Worm (Caenorhabditis elegans) whole organism, L4 larva: ENCODE results near the gene npr-5.

Experiments
- D1046.2 ChIP-seq: fragments of 200-800 bp; sonication (Bioruptor generic); IDR thresholded peaks from 2 replicates; pipeline ENCODE4 v1.3.6; 2022; ENCODE audit warnings: missing genetic modification characterization, missing compliant biosample characterization
- F10B5.3 ChIP-seq: sonication (generic microtip); optimal IDR thresholded peaks from 2 replicates; lab custom pipeline; 2016; ENCODE audit warnings: mild to moderate bottlenecking, missing genetic modification characterization, missing compliant biosample characterization
- F26F4.8 ChIP-seq: fragments of 200-800 bp; sonication (Bioruptor generic); conservative IDR thresholded peaks from 2 replicates; pipeline ENCODE4 v1.3.6; 2022; ENCODE audit warnings: missing genetic modification characterization, missing compliant biosample characterization
- F37D6.2 ChIP-seq: sonication (generic microtip); optimal IDR thresholded peaks from 2 replicates; lab custom pipeline; 2016; ENCODE audit warnings: mild to moderate bottlenecking, missing genetic modification characterization, missing compliant biosample characterization
- F44E2.7 ChIP-seq: fragments of 200-800 bp; sonication (Bioruptor generic); IDR thresholded peaks from 2 replicates; pipeline ENCODE4 v2.1.2; 2022; ENCODE audit warnings: missing genetic modification characterization, missing compliant biosample characterization
- R02D3.7 ChIP-seq: fragments of 150-350 bp; sonication (generic microtip); optimal IDR thresholded peaks from 3 replicates; lab custom pipeline; 2014; ENCODE audit warnings: missing biosample characterization, missing genetic modification characterization
- T26A8.4 ChIP-seq: fragments of 200-800 bp; sonication (Bioruptor generic); IDR thresholded peaks from 2 replicates; pipeline ENCODE4 v1.3.6; 2022; ENCODE audit warnings: missing genetic modification characterization, missing compliant biosample characterization
- aha-1 ChIP-seq: fragments of 150-350 bp; peaks from one replicate; lab custom pipeline; 2014; ENCODE audit warnings: missing biosample characterization, missing genetic modification characterization
- attf-4 ChIP-seq: sonication (generic microtip); optimal IDR thresholded peaks from 3 replicates; lab custom pipeline; 2017; ENCODE audit warnings: missing biosample characterization, missing genetic modification characterization
- ceh-28 ChIP-seq: fragments of 150-350 bp; optimal IDR thresholded peaks from 2 replicates; lab custom pipeline; 2014; ENCODE audit warnings: missing biosample characterization, missing genetic modification reagents, missing genetic modification characterization
- cey-2 ChIP-seq: sonication (generic microtip); optimal IDR thresholded peaks from 3 replicates; lab custom pipeline; 2017; ENCODE audit warnings: missing genetic modification characterization, mild to moderate bottlenecking, missing compliant biosample characterization, antibody characterized with exemption, borderline replicate concordance; ENCODE audit not compliant: insufficient read depth
- dmd-6 ChIP-seq: fragments of 200-800 bp; sonication (Bioruptor generic); IDR thresholded peaks from 2 replicates; pipeline ENCODE4 v1.3.6; 2022; ENCODE audit warnings: missing genetic modification reagents, missing genetic modification characterization, missing compliant biosample characterization
- dmd-8 ChIP-seq: fragments of 200-800 bp; sonication (Bioruptor generic); IDR thresholded peaks from 2 replicates; pipeline ENCODE4 v1.3.6; 2022; ENCODE audit warnings: missing genetic modification characterization, missing compliant biosample characterization
- dmd-9 ChIP-seq: fragments of 200-800 bp; sonication (Bioruptor generic); IDR thresholded peaks from 2 replicates; pipeline ENCODE4 v1.3.6; 2022; ENCODE audit warnings: missing genetic modification reagents, missing genetic modification characterization, missing compliant biosample characterization
- dpl-1 ChIP-seq: fragments of 150-350 bp; optimal IDR thresholded peaks from 2 replicates; lab custom pipeline; 2014; ENCODE audit warnings: missing biosample characterization, missing genetic modification reagents, missing genetic modification characterization
- fkh-10 ChIP-seq: fragments of 150-350 bp; optimal IDR thresholded peaks from 2 replicates; lab custom pipeline; 2014; ENCODE audit warnings: missing biosample characterization, missing genetic modification reagents, missing genetic modification characterization
- fos-1 ChIP-seq: fragments of 150-350 bp; optimal IDR thresholded peaks from 2 replicates; lab custom pipeline; 2014; ENCODE audit warnings: missing biosample characterization, missing genetic modification characterization
- hlh-11 ChIP-seq: fragments of 200-800 bp; sonication (Bioruptor generic); optimal IDR thresholded peaks from 2 replicates; lab custom pipeline; 2018; ENCODE audit warnings: mild to moderate bottlenecking, missing genetic modification characterization, missing compliant biosample characterization
- jun-1 ChIP-seq: fragments of 150-350 bp; optimal IDR thresholded peaks from 2 replicates; lab custom pipeline; 2014; ENCODE audit warnings: missing biosample characterization, missing genetic modification reagents, missing genetic modification characterization
- lin-15B ChIP-seq: fragments of 150-350 bp; sonication (generic microtip); optimal IDR thresholded peaks from 3 replicates; lab custom pipeline; 2014; ENCODE audit warnings: missing biosample characterization, missing genetic modification characterization
- lin-39 ChIP-seq: fragments of 150-350 bp; optimal IDR thresholded peaks from 2 replicates; lab custom pipeline; 2014; ENCODE audit warnings: missing biosample characterization, missing genetic modification reagents, missing genetic modification characterization
- lir-3 ChIP-seq: sonication (generic microtip); optimal IDR thresholded peaks from 2 replicates; lab custom pipeline; 2016; ENCODE audit warnings: mild to moderate bottlenecking, missing genetic modification characterization, missing compliant biosample characterization
- lsy-2 ChIP-seq, 2 experiments: fragments of 150-350 bp in 1 of 2; sonication (generic microtip) in 1 of 2; optimal IDR thresholded peaks; 2 replicates each; lab custom pipeline; 2014 to 2017; ENCODE audit warnings: missing biosample characterization in 2 of 2, missing genetic modification characterization in 2 of 2
- madf-5 ChIP-seq, 2 experiments: fragments of 200-800 bp; sonication (Bioruptor generic); IDR thresholded peaks; 2 replicates each; pipeline ENCODE4 v1.3.6; 2022; ENCODE audit warnings: missing compliant biosample characterization in 2 of 2, missing genetic modification characterization in 2 of 2
- mes-2 ChIP-seq: sonication (generic microtip); optimal IDR thresholded peaks from 2 replicates; lab custom pipeline; 2016; ENCODE audit warnings: missing genotype, mild to moderate bottlenecking, missing genetic modification characterization, missing compliant biosample characterization; ENCODE audit not compliant: poor library complexity, severe bottlenecking
- mxl-3 ChIP-seq: fragments of 200-800 bp; sonication (Bioruptor generic); optimal IDR thresholded peaks from 2 replicates; lab custom pipeline; 2018; ENCODE audit warnings: mild to moderate bottlenecking, missing genetic modification characterization, missing compliant biosample characterization
- nhr-10 ChIP-seq: fragments of 150-350 bp; optimal IDR thresholded peaks from 2 replicates; lab custom pipeline; 2014; ENCODE audit warnings: missing biosample characterization, missing genetic modification characterization
- nhr-102 ChIP-seq: sonication (generic microtip); optimal IDR thresholded peaks from 2 replicates; lab custom pipeline; 2016; ENCODE audit warnings: mild to moderate bottlenecking, missing genetic modification characterization, moderate library complexity, missing compliant biosample characterization
- nhr-11 ChIP-seq: fragments of 150-350 bp; optimal IDR thresholded peaks from 2 replicates; lab custom pipeline; 2014; ENCODE audit warnings: missing biosample characterization, missing genetic modification characterization
- nhr-237 ChIP-seq: sonication (generic microtip); optimal IDR thresholded peaks from 2 replicates; lab custom pipeline; 2017; ENCODE audit warnings: missing biosample characterization, missing genetic modification characterization
- nhr-28 ChIP-seq: fragments of 150-350 bp; optimal IDR thresholded peaks from 2 replicates; lab custom pipeline; 2014; ENCODE audit warnings: missing biosample characterization, missing genetic modification characterization
- nhr-76 ChIP-seq: fragments of 150-350 bp; optimal IDR thresholded peaks from 2 replicates; lab custom pipeline; 2014; ENCODE audit warnings: missing biosample characterization, missing genetic modification characterization
- nhr-77 ChIP-seq: fragments of 150-350 bp; optimal IDR thresholded peaks from 2 replicates; lab custom pipeline; 2014; ENCODE audit warnings: missing biosample characterization, missing genetic modification characterization
- pqm-1 ChIP-seq: sonication (generic microtip); optimal IDR thresholded peaks from 2 replicates; lab custom pipeline; 2017; ENCODE audit warnings: missing biosample characterization, missing genetic modification characterization
- sdz-12 ChIP-seq: fragments of 200-800 bp; sonication (Bioruptor generic); optimal IDR thresholded peaks from 2 replicates; lab custom pipeline; 2018; ENCODE audit warnings: mild to moderate bottlenecking, missing genetic modification characterization, missing compliant biosample characterization
- skn-1 ChIP-seq: fragments of 150-350 bp; optimal IDR thresholded peaks from 2 replicates; lab custom pipeline; 2014; ENCODE audit warnings: missing biosample characterization, missing genetic modification characterization
- snpc-1.2 ChIP-seq: fragments of 200-800 bp; sonication (Bioruptor generic); IDR thresholded peaks from 2 replicates; pipeline ENCODE4 v1.3.6; 2022; ENCODE audit warnings: missing genetic modification reagents, missing genetic modification characterization, missing compliant biosample characterization
- spr-1 ChIP-seq: sonication (generic microtip); optimal IDR thresholded peaks from 2 replicates; lab custom pipeline; 2016; ENCODE audit warnings: mild to moderate bottlenecking, missing genetic modification characterization, missing compliant biosample characterization
- spr-3 ChIP-seq: fragments of 200-800 bp; sonication (Bioruptor generic); optimal IDR thresholded peaks from 2 replicates; lab custom pipeline; 2018; ENCODE audit warnings: mild to moderate bottlenecking, missing genetic modification characterization, missing compliant biosample characterization
- tra-1 ChIP-seq: fragments of 200-800 bp; sonication (Bioruptor generic); IDR thresholded peaks from 2 replicates; pipeline ENCODE4 v1.3.6; 2022; ENCODE audit warnings: missing genetic modification reagents, missing genetic modification characterization, missing compliant biosample characterization
- unc-62 ChIP-seq, 3 experiments: fragments of 150-350 bp in 1 of 3; sonication (generic microtip); optimal IDR thresholded peaks in 2 of 3; peaks in 1 of 3; 1 replicate in 1 of 3; 2 replicates in 2 of 3; lab custom pipeline; 2014 to 2017; ENCODE audit warnings: missing biosample characterization in 3 of 3, missing genetic modification characterization in 3 of 3, missing genetic modification reagents in 3 of 3, missing genotype in 1 of 3
- vab-7 ChIP-seq: fragments of 200-800 bp; sonication (Bioruptor generic); IDR thresholded peaks from 2 replicates; pipeline ENCODE4 v1.3.6; 2022; ENCODE audit warnings: missing genetic modification reagents, missing genetic modification characterization, missing compliant biosample characterization
- zag-1 ChIP-seq: fragments of 150-350 bp; optimal IDR thresholded peaks from 2 replicates; lab custom pipeline; 2014; ENCODE audit warnings: missing biosample characterization, missing genetic modification characterization
- zfp-3 ChIP-seq: fragments of 200-800 bp; sonication (Bioruptor generic); conservative IDR thresholded peaks from 2 replicates; pipeline ENCODE4 v1.3.6; 2022; ENCODE audit warnings: missing genetic modification reagents, missing genetic modification characterization, missing compliant biosample characterization
- zip-2 ChIP-seq: fragments of 150-350 bp; optimal IDR thresholded peaks from 2 replicates; lab custom pipeline; 2014; ENCODE audit warnings: missing biosample characterization, missing genetic modification characterization
- ztf-7 ChIP-seq: fragments of 150-350 bp; optimal IDR thresholded peaks from 2 replicates; lab custom pipeline; 2014; ENCODE audit warnings: missing biosample characterization, missing genetic modification characterization

Gene npr-5

ce11 chrV:281616-282015, at the start of gene npr-5:
Gene npr-5 (minus strand): TSS chrV:281716.
- TF ChIP-seq F10B5.3: no peak
- no peak for TF ChIP-seq zfp-3
- TF ChIP-seq nhr-237 (tag; lab: Kevin White, UChicago): no peak
- TF ChIP-seq spr-3: no peak
- no peak for TF ChIP-seq cey-2 (tag; lab: Kevin White, UChicago)
- no peak for TF ChIP-seq lsy-2 (tag; optimal IDR thresholded peaks at IDR 0.05; lab: Kevin White, UChicago)
- no peak for TF ChIP-seq F37D6.2

ce11 chrV:331245-331644, 49.7 kb upstream of the npr-5 start:
- peak; percentile 37 for TF ChIP-seq pqm-1 (tag; lab: Kevin White, UChicago)
- TF ChIP-seq ceh-28: no peak
- TF ChIP-seq F44E2.7 (GFP tag; lab: Robert Waterston, UW): no peak
- TF ChIP-seq lin-39 (tag; lab: Kevin White, UChicago): no peak
- TF ChIP-seq D1046.2: no peak
- TF ChIP-seq lin-15B (tag; lab: Kevin White, UChicago): no peak
- no peak for TF ChIP-seq T26A8.4 (GFP tag; lab: Robert Waterston, UW)
- no peak for TF ChIP-seq attf-4 (tag; lab: Kevin White, UChicago)
- no peak for TF ChIP-seq ztf-7 (tag; lab: Kevin White, UChicago)
- TF ChIP-seq dmd-8: no peak
- TF ChIP-seq nhr-28 (tag; lab: Kevin White, UChicago): peak; percentile 37
- no peak for TF ChIP-seq hlh-11 (tag; lab: Kevin White, UChicago)
- peak; percentile 40; the same call in 1 of the 2 replicates for TF ChIP-seq dmd-6 (GFP tag; lab: Robert Waterston, UW)
- TF ChIP-seq mes-2 (tag; lab: Kevin White, UChicago): no peak
- TF ChIP-seq jun-1 (tag; lab: Kevin White, UChicago): no peak
- no peak for TF ChIP-seq madf-5 (GFP tag; IDR thresholded peaks at IDR 0.05; lab: Robert Waterston, UW)
- TF ChIP-seq R02D3.7: no peak
- TF ChIP-seq nhr-76 (tag; lab: Kevin White, UChicago): no peak
- TF ChIP-seq F26F4.8 (GFP tag; lab: Robert Waterston, UW): no peak
- TF ChIP-seq fkh-10: no peak
- TF ChIP-seq zip-2 (tag; lab: Kevin White, UChicago): no peak
- TF ChIP-seq, all 104 proteins: peak for 3

ce11 chrV:330625-331024, 49.1 kb upstream of the npr-5 start, which contains the start of gene abt-4:
Gene abt-4 (minus strand): TSS chrV:330725.
- no peak for TF ChIP-seq nhr-77 (tag; lab: Kevin White, UChicago)
- no peak for TF ChIP-seq tra-1
- TF ChIP-seq skn-1 (tag; lab: Kevin White, UChicago): no peak
- TF ChIP-seq zag-1 (tag; lab: Kevin White, UChicago): no peak
- no peak for TF ChIP-seq D1046.2
- TF ChIP-seq ztf-7 (tag; lab: Kevin White, UChicago): no peak

- TF ChIP-seq mxl-3 (GFP tag; lab: Kevin White, UChicago): no peak
- no peak for TF ChIP-seq spr-1 (tag; lab: Kevin White, UChicago)
- no peak for TF ChIP-seq dpl-1 (GFP tag; lab: Kevin White, UChicago)
- no peak for TF ChIP-seq sdz-12 (GFP tag; lab: Kevin White, UChicago)
- no peak for TF ChIP-seq dmd-9 (GFP tag; lab: Robert Waterston, UW)
- TF ChIP-seq unc-62 (GFP tag; optimal IDR thresholded peaks at IDR 0.05 in 1 of 2; lab: Kevin White, UChicago): peak in 1 of 2 experiments; percentile 57
- TF ChIP-seq unc-62 (tag; optimal IDR thresholded peaks at IDR 0.05; lab: Kevin White, UChicago): no peak
- no peak for TF ChIP-seq T26A8.4 (GFP tag; lab: Robert Waterston, UW)
- TF ChIP-seq nhr-11 (tag; lab: Kevin White, UChicago): peak; percentile 58
- no peak for TF ChIP-seq nhr-10 (tag; lab: Kevin White, UChicago)
- TF ChIP-seq nhr-102 (tag; lab: Kevin White, UChicago): no peak
- no peak for TF ChIP-seq snpc-1.2 (GFP tag; lab: Robert Waterston, UW)
- TF ChIP-seq zfp-3: no peak
- no peak for TF ChIP-seq vab-7 (GFP tag; lab: Robert Waterston, UW)
- TF ChIP-seq lir-3 (tag; lab: Kevin White, UChicago): no peak
- TF ChIP-seq aha-1: peak; percentile 78
- TF ChIP-seq fos-1 (tag; lab: Kevin White, UChicago): no peak
Observed at ce11 chrV:320009-320408, 38.5 kb upstream of the npr-5 start.
